Fruit fly (Drosophila melanogaster) whole organism, embryonic: Measurements from ENCODE around the gene Sk1.

Source experiments
- B-H2 ChIP-seq: fragments of 200-800 bp; sonication (Bioruptor generic); optimal IDR thresholded peaks from 2 replicates; lab custom pipeline; 2018; ENCODE audit warnings: missing biosample characterization, mild to moderate bottlenecking, missing genetic modification characterization
- Bgb ChIP-seq: fragments of 200-800 bp; sonication (Bioruptor generic); IDR thresholded peaks from 2 replicates; pipeline ENCODE4 v1.3.6; 2022; ENCODE audit warnings: missing biosample characterization, missing genetic modification characterization; ENCODE audit not compliant: partially characterized antibody
- CG10366 ChIP-seq: fragments of 200-800 bp; sonication (Bioruptor generic); IDR thresholded peaks from 2 replicates; pipeline ENCODE4 v1.3.6; 2022; ENCODE audit warnings: missing biosample characterization, missing genetic modification characterization
- CG11247 ChIP-seq: fragments of 200-800 bp; sonication (Bioruptor generic); IDR thresholded peaks from 2 replicates; pipeline ENCODE4 v1.3.6; 2022; ENCODE audit warnings: missing biosample characterization, missing genetic modification characterization
- CG12104 ChIP-seq: fragments of 200-800 bp; sonication (Bioruptor generic); optimal IDR thresholded peaks from 3 replicates; lab custom pipeline; 2016; ENCODE audit warnings: missing biosample characterization, missing genetic modification characterization
- CG1233 ChIP-seq: fragments of 200-800 bp; sonication (Bioruptor generic); optimal IDR thresholded peaks from 4 replicates; lab custom pipeline; 2018; ENCODE audit warnings: missing biosample characterization, mild to moderate bottlenecking, missing genetic modification characterization
- CG13775 ChIP-seq: fragments of 200-800 bp; sonication (Bioruptor generic); optimal IDR thresholded peaks from 3 replicates; lab custom pipeline; 2017; ENCODE audit warnings: missing biosample characterization, mild to moderate bottlenecking, missing genetic modification characterization
- CG1529 ChIP-seq: fragments of 200-800 bp; sonication (Bioruptor generic); optimal IDR thresholded peaks from 3 replicates; lab custom pipeline; 2018; ENCODE audit warnings: missing biosample characterization, missing genetic modification characterization
- CG17328 ChIP-seq: fragments of 200-800 bp; sonication (Bioruptor generic); IDR thresholded peaks from 2 replicates; pipeline ENCODE4 v1.3.6; 2022; ENCODE audit warnings: missing biosample characterization, missing genetic modification characterization
- CG17385 ChIP-seq: fragments of 200-800 bp; sonication (Bioruptor generic); optimal IDR thresholded peaks from 3 replicates; lab custom pipeline; 2018; ENCODE audit warnings: missing biosample characterization, mild to moderate bottlenecking, missing genetic modification characterization
- CG18476 ChIP-seq: fragments of 200-800 bp; sonication (Bioruptor generic); optimal IDR thresholded peaks from 2 replicates; lab custom pipeline; 2016; ENCODE audit warnings: missing biosample characterization, mild to moderate bottlenecking, missing genetic modification characterization
- CG2202 ChIP-seq: fragments of 200-800 bp; sonication (Bioruptor generic); optimal IDR thresholded peaks from 2 replicates; lab custom pipeline; 2018; ENCODE audit warnings: missing biosample characterization, mild to moderate bottlenecking, missing genetic modification characterization
- CG2678 ChIP-seq: fragments of 200-800 bp; sonication (Bioruptor generic); optimal IDR thresholded peaks from 3 replicates; lab custom pipeline; 2019; ENCODE audit warnings: missing biosample characterization, mild to moderate bottlenecking, missing genetic modification characterization, moderate library complexity
- CG30403 ChIP-seq: fragments of 200-800 bp; sonication (Bioruptor generic); optimal IDR thresholded peaks from 3 replicates; lab custom pipeline; 2016; ENCODE audit warnings: missing biosample characterization, missing genetic modification characterization
- CG31224 ChIP-seq: fragments of 200-800 bp; sonication (Bioruptor generic); IDR thresholded peaks from 2 replicates; pipeline ENCODE4 v1.3.6; 2022; ENCODE audit warnings: missing biosample characterization, missing genetic modification characterization
- CG32532 ChIP-seq: fragments of 200-800 bp; sonication (Bioruptor generic); IDR thresholded peaks from 2 replicates; pipeline ENCODE4 v1.3.6; 2022; ENCODE audit warnings: missing biosample characterization, missing genetic modification characterization
- CG4424 ChIP-seq: fragments of 200-800 bp; sonication (Bioruptor generic); optimal IDR thresholded peaks from 3 replicates; lab custom pipeline; 2016; ENCODE audit warnings: missing biosample characterization, missing genetic modification characterization
- CG4617 ChIP-seq: fragments of 200-800 bp; sonication (Bioruptor generic); optimal IDR thresholded peaks from 3 replicates; lab custom pipeline; 2016; ENCODE audit warnings: missing biosample characterization, missing genetic modification characterization, borderline replicate concordance
- CG4820 ChIP-seq: fragments of 200-800 bp; sonication (Bioruptor generic); optimal IDR thresholded peaks from 3 replicates; lab custom pipeline; 2016; ENCODE audit warnings: missing biosample characterization, missing genetic modification characterization
- CG7839 ChIP-seq: fragments of 200-800 bp; sonication (Bioruptor generic); optimal IDR thresholded peaks from 3 replicates; lab custom pipeline; 2018; ENCODE audit warnings: missing biosample characterization, mild to moderate bottlenecking, missing genetic modification characterization, moderate library complexity
- CG7963 ChIP-seq: fragments of 200-800 bp; sonication (Bioruptor generic); IDR thresholded peaks from 3 replicates; pipeline ENCODE4 v1.3.6; 2022; ENCODE audit warnings: missing biosample characterization, missing genetic modification characterization; ENCODE audit not compliant: partially characterized antibody
- CG8388 ChIP-seq: fragments of 200-800 bp; sonication (Bioruptor generic); optimal IDR thresholded peaks from 2 replicates; lab custom pipeline; 2019; ENCODE audit warnings: missing biosample characterization, mild to moderate bottlenecking, missing genetic modification characterization, moderate library complexity
- CG8924 ChIP-seq: fragments of 200-800 bp; optimal IDR thresholded peaks from 3 replicates; lab custom pipeline; 2019; ENCODE audit warnings: missing biosample characterization, mild to moderate bottlenecking, missing genetic modification characterization, moderate library complexity
- CG9727 ChIP-seq: fragments of 200-800 bp; sonication (Bioruptor generic); optimal IDR thresholded peaks from 3 replicates; lab custom pipeline; 2017; ENCODE audit warnings: missing biosample characterization, mild to moderate bottlenecking, missing genetic modification characterization
- CHES-1-like ChIP-seq: fragments of 200-800 bp; sonication (Bioruptor generic); optimal IDR thresholded peaks from 2 replicates; lab custom pipeline; 2016; ENCODE audit warnings: missing biosample characterization, missing genetic modification characterization
- Doc2 ChIP-seq: fragments of 200-800 bp; sonication (Bioruptor generic); IDR thresholded peaks from 2 replicates; pipeline ENCODE4 v1.3.6; 2022; ENCODE audit warnings: missing biosample characterization, missing genetic modification characterization
- Fer3 ChIP-seq: fragments of 200-800 bp; sonication (Bioruptor generic); optimal IDR thresholded peaks from 2 replicates; lab custom pipeline; 2018; ENCODE audit warnings: missing biosample characterization, mild to moderate bottlenecking, missing genetic modification characterization, moderate library complexity
- Gug ChIP-seq: fragments of 200-800 bp; sonication (Bioruptor generic); IDR thresholded peaks from 4 replicates; pipeline ENCODE4 v1.3.6; 2022; ENCODE audit warnings: missing biosample characterization, missing genetic modification characterization
- Hey ChIP-seq: fragments of 200-800 bp; sonication (Bioruptor generic); optimal IDR thresholded peaks from 3 replicates; lab custom pipeline; 2018; ENCODE audit warnings: missing biosample characterization, mild to moderate bottlenecking, missing genetic modification characterization
- Hr39 ChIP-seq: fragments of >200 bp; optimal IDR thresholded peaks from 2 replicates; lab custom pipeline; 2017
- Mad ChIP-seq: fragments of 200-800 bp; sonication (Bioruptor generic); optimal IDR thresholded peaks from 2 replicates; lab custom pipeline; 2016; ENCODE audit warnings: missing biosample characterization, missing genetic modification characterization
- Nf-YB ChIP-seq: fragments of 200-800 bp; sonication (Bioruptor generic); optimal IDR thresholded peaks from 3 replicates; lab custom pipeline; 2019; ENCODE audit warnings: missing biosample characterization, mild to moderate bottlenecking, missing genetic modification characterization, moderate library complexity
- Oaz ChIP-seq: fragments of 200-800 bp; sonication (Bioruptor generic); IDR thresholded peaks from 2 replicates; pipeline ENCODE4 v1.3.6; 2022; ENCODE audit warnings: missing biosample characterization, missing genetic modification characterization
- Oli ChIP-seq: fragments of 200-800 bp; sonication (Bioruptor generic); optimal IDR thresholded peaks from 2 replicates; lab custom pipeline; 2018; ENCODE audit warnings: missing biosample characterization, mild to moderate bottlenecking, missing genetic modification characterization, moderate library complexity
- PHDP ChIP-seq: fragments of 200-800 bp; sonication (Bioruptor generic); optimal IDR thresholded peaks from 3 replicates; lab custom pipeline; 2018; ENCODE audit warnings: missing biosample characterization, mild to moderate bottlenecking, missing genetic modification characterization, moderate library complexity
- Ptx1 ChIP-seq: fragments of 200-800 bp; sonication (Bioruptor generic); IDR thresholded peaks from 2 replicates; pipeline ENCODE4 v1.3.6; 2022; ENCODE audit warnings: missing biosample characterization, missing genetic modification characterization
- TFAM ChIP-seq: fragments of 200-800 bp; sonication (Bioruptor generic); optimal IDR thresholded peaks from 2 replicates; lab custom pipeline; 2017; ENCODE audit warnings: missing biosample characterization, missing genetic modification characterization, inconsistent platforms
- Tbp ChIP-seq: fragments of >200 bp; optimal IDR thresholded peaks from 2 replicates; lab custom pipeline; 2018; ENCODE audit warnings: missing biosample characterization, missing genetic modification characterization
- ash1 ChIP-seq: fragments of 200-800 bp; sonication (Bioruptor generic); optimal IDR thresholded peaks from 2 replicates; lab custom pipeline; 2018; ENCODE audit warnings: missing biosample characterization, mild to moderate bottlenecking, missing genetic modification characterization
- caup ChIP-seq: fragments of 200-800 bp; sonication (Bioruptor generic); optimal IDR thresholded peaks from 3 replicates; lab custom pipeline; 2017; ENCODE audit warnings: missing biosample characterization, mild to moderate bottlenecking, missing genetic modification characterization, moderate library complexity; ENCODE audit not compliant: severe bottlenecking
- chinmo ChIP-seq: fragments of 200-800 bp; sonication (Bioruptor generic); IDR thresholded peaks from 4 replicates; pipeline ENCODE4 v1.3.6; 2022; ENCODE audit warnings: missing biosample characterization, missing genetic modification characterization; ENCODE audit not compliant: partially characterized antibody
- crol ChIP-seq: fragments of 200-800 bp; sonication (Bioruptor generic); IDR thresholded peaks from 2 replicates; pipeline ENCODE4 v1.3.6; 2022; ENCODE audit warnings: missing biosample characterization, missing genetic modification characterization
- dysf ChIP-seq: fragments of 200-800 bp; sonication (Bioruptor generic); IDR thresholded peaks from 3 replicates; pipeline ENCODE4 v1.3.6; 2022; ENCODE audit warnings: missing biosample characterization, missing genetic modification characterization
- fd96Cb ChIP-seq: fragments of 200-800 bp; sonication (Bioruptor generic); optimal IDR thresholded peaks from 2 replicates; lab custom pipeline; 2018; ENCODE audit warnings: missing biosample characterization, mild to moderate bottlenecking, missing genetic modification characterization, moderate library complexity
- grau ChIP-seq: fragments of 200-800 bp; optimal IDR thresholded peaks from 3 replicates; lab custom pipeline; 2019; ENCODE audit warnings: missing biosample characterization, mild to moderate bottlenecking, missing genetic modification characterization, moderate library complexity
- kay ChIP-seq: fragments of 200-800 bp; sonication (Bioruptor generic); optimal IDR thresholded peaks from 2 replicates; lab custom pipeline; 2016; ENCODE audit warnings: missing biosample characterization, missing genetic modification characterization
- p53 ChIP-seq: fragments of 200-800 bp; sonication (Bioruptor generic); optimal IDR thresholded peaks from 2 replicates; lab custom pipeline; 2016; ENCODE audit warnings: missing biosample characterization, missing genetic modification characterization
- peb ChIP-seq: fragments of 200-800 bp; sonication (Bioruptor generic); IDR thresholded peaks from 2 replicates; pipeline ENCODE4 v1.3.6; 2022; ENCODE audit warnings: missing biosample characterization, missing genetic modification characterization
- repo ChIP-seq: fragments of 200-800 bp; sonication (Bioruptor generic); optimal IDR thresholded peaks from 2 replicates; lab custom pipeline; 2016; ENCODE audit warnings: missing biosample characterization, missing genetic modification characterization
- slbo ChIP-seq: fragments of 200-800 bp; sonication (Bioruptor generic); IDR thresholded peaks from 2 replicates; pipeline ENCODE4 v1.3.6; 2022; ENCODE audit warnings: missing biosample characterization, missing genetic modification characterization
- tio ChIP-seq: fragments of 200-800 bp; sonication (Bioruptor generic); optimal IDR thresholded peaks from 2 replicates; lab custom pipeline; 2017; ENCODE audit warnings: missing biosample characterization, missing genetic modification characterization, inconsistent platforms
- wor ChIP-seq: fragments of 200-800 bp; sonication (Bioruptor generic); IDR thresholded peaks from 2 replicates; pipeline ENCODE4 v1.3.6; 2022; ENCODE audit warnings: missing biosample characterization, missing genetic modification characterization

Sk1 gene

dm6 chrX:11440944-11441343 is 1.4 kb upstream of the Sk1 start (continued):
- no peak for TF ChIP-seq CG7963 (GFP tag; lab: Robert Waterston, UW)
- TF ChIP-seq repo (GFP tag; lab: Kevin White, UChicago): no peak
- TF ChIP-seq CG18476 (GFP tag; lab: Kevin White, UChicago): no peak
- TF ChIP-seq kay (GFP tag; lab: Kevin White, UChicago): no peak
- TF ChIP-seq peb (GFP tag; lab: Robert Waterston, UW): no peak
- TF ChIP-seq CG4820 (GFP tag; lab: Kevin White, UChicago): no peak
- no peak for TF ChIP-seq ash1 (GFP tag; lab: Kevin White, UChicago)
- no peak for TF ChIP-seq Doc2 (GFP tag; lab: Robert Waterston, UW)
- TF ChIP-seq CG12104 (GFP tag; lab: Kevin White, UChicago): peak; percentile 29
- peak; percentile 47 for TF ChIP-seq CG17385 (GFP tag; lab: Kevin White, UChicago)
- peak; percentile 43 for TF ChIP-seq CG30403 (GFP tag; lab: Kevin White, UChicago)
- TF ChIP-seq Oli (tag; lab: Kevin White, UChicago): peak; percentile 56
- no peak for TF ChIP-seq chinmo
- TF ChIP-seq Hr39: no peak
- TF ChIP-seq grau (tag; lab: Kevin White, UChicago): peak; percentile 85
- no peak for TF ChIP-seq CG17328 (GFP tag; lab: Robert Waterston, UW)
- peak; percentile 9 for TF ChIP-seq CG13775 (GFP tag; lab: Kevin White, UChicago)
- no peak for TF ChIP-seq Nf-YB
- no peak for TF ChIP-seq TFAM (GFP tag; lab: Kevin White, UChicago)
- no peak for TF ChIP-seq Fer3 (tag; lab: Kevin White, UChicago)
- no peak for TF ChIP-seq CG1529 (GFP tag; lab: Kevin White, UChicago)
- peak; percentile 10 for TF ChIP-seq tio (GFP tag; lab: Kevin White, UChicago)
- TF ChIP-seq B-H2: no peak
- TF ChIP-seq caup (GFP tag; lab: Kevin White, UChicago): no peak
- TF ChIP-seq CG10366: no peak
- no peak for TF ChIP-seq CG31224
- no peak for TF ChIP-seq CG32532 (GFP tag; lab: Robert Waterston, UW)
- TF ChIP-seq CG4424 (GFP tag; lab: Kevin White, UChicago): peak; percentile 11
- TF ChIP-seq p53 (GFP tag; lab: Kevin White, UChicago): no peak
- TF ChIP-seq CG8388: peak; percentile 18
- no peak for TF ChIP-seq Hey
- TF ChIP-seq CG2202 (tag; lab: Kevin White, UChicago): no peak
- TF ChIP-seq CG9727 (GFP tag; lab: Kevin White, UChicago): peak; percentile 32
- no peak for TF ChIP-seq Oaz (GFP tag; lab: Robert Waterston, UW)
- TF ChIP-seq CG11247 (GFP tag; lab: Robert Waterston, UW): no peak
- no peak for TF ChIP-seq Mad (GFP tag; lab: Kevin White, UChicago)
- peak; percentile 68 for TF ChIP-seq CG2678 (tag; lab: Kevin White, UChicago)
- no peak for TF ChIP-seq Tbp (GFP tag; lab: Kevin White, UChicago)
- peak; percentile 47 for TF ChIP-seq CG8924
- peak; percentile 34 for TF ChIP-seq PHDP
- no peak for TF ChIP-seq Gug (GFP tag; lab: Robert Waterston, UW)
- peak; percentile 6 for TF ChIP-seq CG1233 (GFP tag; lab: Kevin White, UChicago)
- TF ChIP-seq Bgb (GFP tag; lab: Robert Waterston, UW): no peak
- peak; percentile 55; the same call in 2 of the 3 replicates for TF ChIP-seq dysf (GFP tag; lab: Robert Waterston, UW)
- no peak for TF ChIP-seq crol (GFP tag; lab: Robert Waterston, UW)
- TF ChIP-seq CG4617: no peak
- peak; percentile 52 for TF ChIP-seq CG7839 (tag; lab: Kevin White, UChicago)
- peak; percentile 11 for TF ChIP-seq fd96Cb (tag; lab: Kevin White, UChicago)
- TF ChIP-seq slbo (GFP tag; lab: Robert Waterston, UW): peak; percentile 28; the same call in 1 of the 2 replicates
- no peak for TF ChIP-seq CHES-1-like (GFP tag; lab: Kevin White, UChicago)
- TF ChIP-seq wor (GFP tag; lab: Robert Waterston, UW): no peak
- peak; percentile 40; the same call in 1 of the 2 replicates for TF ChIP-seq Ptx1
